Worm (Caenorhabditis elegans): ENCODE results near the gene R11.3.

ce11 chrX:16244764-16245244, 45.8 kb upstream of the R11.3 start, which contains the start of gene W10G6.1:
- TF ChIP-seq ama-1 (optimal IDR thresholded peaks at IDR 0.05) (no peak), Y22D7AL.16 (tag; optimal IDR thresholded peaks at IDR 0.05) (no peak), gmeb-2 (tag; optimal IDR thresholded peaks at IDR 0.05) (no peak), eyg-1 (tag; optimal IDR thresholded peaks at IDR 0.05) (no peak), sdc-2 (tag; optimal IDR thresholded peaks at IDR 0.05) (no peak), pqm-1 (tag; optimal IDR thresholded peaks at IDR 0.05) (no peak)
